Fruit fly (Drosophila melanogaster) whole organism, embryonic: Measurements from ENCODE around the gene CG12640.

ENCODE experiments used
- CG11695 ChIP-seq: fragments of 200-800 bp; sonication (Bioruptor generic); IDR thresholded peaks from 3 replicates; pipeline ENCODE4 v1.3.6; 2022; ENCODE audit warnings: missing biosample characterization, missing genetic modification characterization
- CG1792 ChIP-seq: fragments of 200-800 bp; sonication (Bioruptor generic); optimal IDR thresholded peaks from 2 replicates; lab custom pipeline; 2016; ENCODE audit warnings: missing biosample characterization, missing genetic modification characterization
- CG3163 ChIP-seq: fragments of 200-800 bp; sonication (Bioruptor generic); optimal IDR thresholded peaks from 3 replicates; lab custom pipeline; 2016; ENCODE audit warnings: missing biosample characterization, missing genetic modification characterization
- CoRest ChIP-seq: fragments of 200-800 bp; sonication (Bioruptor generic); optimal IDR thresholded peaks from 3 replicates; lab custom pipeline; 2018; ENCODE audit warnings: missing biosample characterization, mild to moderate bottlenecking, missing genetic modification characterization, moderate library complexity
- cad ChIP-seq: fragments of >200 bp; optimal IDR thresholded peaks from 2 replicates; lab custom pipeline; 2017; ENCODE audit warnings: missing biosample characterization, missing genetic modification characterization
- crol ChIP-seq: fragments of 200-800 bp; sonication (Bioruptor generic); IDR thresholded peaks from 2 replicates; pipeline ENCODE4 v1.3.6; 2022; ENCODE audit warnings: missing biosample characterization, missing genetic modification characterization

- TF ChIP-seq CG1792 (GFP tag; lab: Kevin White, UChicago): no peak
- TF ChIP-seq cad (GFP tag; lab: Kevin White, UChicago): no peak
- TF ChIP-seq CG11695 (GFP tag; lab: Robert Waterston, UW): no peak
- no peak for TF ChIP-seq CoRest
- no peak for TF ChIP-seq crol (GFP tag; lab: Robert Waterston, UW)
- TF ChIP-seq CG3163 (GFP tag; lab: Kevin White, UChicago): no peak
These were observed 41.6 kb upstream of the CG12640 start for dm6 chrX:10474213-10474540.
